Worm (Caenorhabditis elegans) whole organism, young adult: ENCODE measurements around the gene F57B9.3.

Experiments used
- F49E8.2 ChIP-seq: sonication (generic microtip); optimal IDR thresholded peaks from 3 replicates; lab custom pipeline; 2017; ENCODE audit warnings: missing genetic modification characterization, mild to moderate bottlenecking, missing compliant biosample characterization, antibody characterized with exemption, moderate library complexity; ENCODE audit not compliant: insufficient read depth
- F57C9.4 ChIP-seq: sonication (generic microtip); optimal IDR thresholded peaks from 2 replicates; lab custom pipeline; 2017; ENCODE audit warnings: mild to moderate bottlenecking, missing genetic modification characterization, missing compliant biosample characterization
- Y67H2A.10 ChIP-seq: fragments of 200-800 bp; sonication (Bioruptor generic); conservative IDR thresholded peaks from 2 replicates; pipeline ENCODE4 v1.3.6; 2022; ENCODE audit warnings: missing genetic modification reagents, missing genetic modification characterization, missing compliant biosample characterization
- Y95B8A.8 ChIP-seq: fragments of 200-800 bp; sonication (Bioruptor generic); IDR thresholded peaks from 2 replicates; pipeline ENCODE4 v1.3.6; 2022; ENCODE audit warnings: missing genetic modification reagents, missing genetic modification characterization, missing compliant biosample characterization
- ZK185.1 ChIP-seq: sonication (generic microtip); optimal IDR thresholded peaks from 2 replicates; lab custom pipeline; 2016; ENCODE audit warnings: mild to moderate bottlenecking, missing genetic modification characterization, missing compliant biosample characterization; ENCODE audit not compliant: poor library complexity, severe bottlenecking
- attf-3 ChIP-seq: fragments of 200-800 bp; sonication (Bioruptor generic); conservative IDR thresholded peaks from 2 replicates; pipeline ENCODE4 v1.3.6; 2022; ENCODE audit warnings: missing genetic modification reagents, missing genetic modification characterization, missing compliant biosample characterization
- bed-2 ChIP-seq: fragments of 200-800 bp; sonication (Bioruptor generic); IDR thresholded peaks from 2 replicates; pipeline ENCODE4 v1.3.6; 2022; ENCODE audit warnings: missing genetic modification reagents, missing genetic modification characterization, missing compliant biosample characterization
- cebp-1 ChIP-seq, 2 experiments: fragments of 200-800 bp in 1 of 2; sonication (Bioruptor generic) in 1 of 2; sonication (generic microtip) in 1 of 2; IDR thresholded peaks in 1 of 2; optimal IDR thresholded peaks in 1 of 2; 2 replicates each; pipeline versions ENCODE4 v1.3.6 to Lab custom; 2017 to 2022; ENCODE audit warnings: missing compliant biosample characterization in 2 of 2, missing genetic modification characterization in 2 of 2, mild to moderate bottlenecking in 1 of 2, missing genetic modification reagents in 1 of 2, moderate library complexity in 1 of 2
- dox-1 ChIP-seq: fragments of 200-800 bp; sonication (Bioruptor generic); IDR thresholded peaks from 2 replicates; pipeline ENCODE4 v1.3.6; 2022; ENCODE audit warnings: missing genetic modification reagents, missing genetic modification characterization, missing compliant biosample characterization
- dpl-1 ChIP-seq: fragments of 150-350 bp; optimal IDR thresholded peaks from 2 replicates; lab custom pipeline; 2014; ENCODE audit warnings: missing biosample characterization, missing genetic modification reagents, missing genetic modification characterization
- ekl-4 ChIP-seq: fragments of 200-800 bp; sonication (Bioruptor generic); IDR thresholded peaks from 2 replicates; pipeline ENCODE4 v1.3.6; 2022; ENCODE audit warnings: missing genetic modification reagents, missing genetic modification characterization, missing compliant biosample characterization
- fkh-3 ChIP-seq: sonication (generic microtip); optimal IDR thresholded peaks from 2 replicates; lab custom pipeline; 2016; ENCODE audit warnings: mild to moderate bottlenecking, missing genetic modification characterization, missing compliant biosample characterization
- hmg-1.2 ChIP-seq: fragments of 200-800 bp; sonication (Bioruptor generic); IDR thresholded peaks from 2 replicates; pipeline ENCODE4 v1.3.6; 2022; ENCODE audit warnings: missing genetic modification reagents, missing genetic modification characterization, missing compliant biosample characterization
- hrde-1 ChIP-seq: sonication (generic microtip); optimal IDR thresholded peaks from 2 replicates; lab custom pipeline; 2016; ENCODE audit warnings: missing genetic modification characterization, mild to moderate bottlenecking, missing compliant biosample characterization, moderate library complexity, missing genotype, missing genetic modification reagents, borderline replicate concordance
- lin-35 ChIP-seq, 3 experiments: fragments of 150-350 bp in 2 of 3; sonication (generic microtip) in 1 of 3; optimal IDR thresholded peaks; 2 replicates each; lab custom pipeline; 2014 to 2018; ENCODE audit warnings: missing biosample characterization in 3 of 3, missing genetic modification characterization in 3 of 3, missing genetic modification reagents in 3 of 3
- lin-54 ChIP-seq: fragments of 200-800 bp; sonication (Bioruptor generic); optimal IDR thresholded peaks from 2 replicates; lab custom pipeline; 2018; ENCODE audit warnings: mild to moderate bottlenecking, missing genetic modification characterization, missing compliant biosample characterization
- lir-1 ChIP-seq: fragments of 200-800 bp; sonication (Bioruptor generic); conservative IDR thresholded peaks from 2 replicates; pipeline ENCODE4 v1.3.6; 2022; ENCODE audit warnings: missing genetic modification reagents, missing genetic modification characterization, missing compliant biosample characterization
- lsy-27 ChIP-seq: sonication (generic microtip); optimal IDR thresholded peaks from 2 replicates; lab custom pipeline; 2017; ENCODE audit warnings: missing genetic modification characterization, mild to moderate bottlenecking, missing compliant biosample characterization, antibody characterized with exemption, missing genotype, borderline replicate concordance; ENCODE audit not compliant: insufficient read depth
- madf-3 ChIP-seq: fragments of 200-800 bp; sonication (Bioruptor generic); IDR thresholded peaks from 2 replicates; pipeline ENCODE4 v1.3.6; 2022; ENCODE audit warnings: missing genetic modification reagents, missing genetic modification characterization, missing compliant biosample characterization
- madf-8 ChIP-seq: fragments of 200-800 bp; sonication (Bioruptor generic); conservative IDR thresholded peaks from 2 replicates; pipeline ENCODE4 v1.3.6; 2022; ENCODE audit warnings: missing genetic modification reagents, missing genetic modification characterization, missing compliant biosample characterization
- mcd-1 ChIP-seq: fragments of 200-800 bp; sonication (Bioruptor generic); IDR thresholded peaks from 2 replicates; pipeline ENCODE4 v1.3.6; 2022; ENCODE audit warnings: missing genetic modification reagents, missing genetic modification characterization, missing compliant biosample characterization
- nfya-2 ChIP-seq: fragments of 200-800 bp; sonication (Bioruptor generic); IDR thresholded peaks from 2 replicates; pipeline ENCODE4 v1.3.6; 2022; ENCODE audit warnings: missing genetic modification reagents, missing genetic modification characterization, missing compliant biosample characterization
- nhr-80 ChIP-seq: sonication (generic microtip); optimal IDR thresholded peaks from 2 replicates; lab custom pipeline; 2016; ENCODE audit warnings: missing genetic modification characterization, missing compliant biosample characterization
- pbrm-1 ChIP-seq: fragments of 200-800 bp; sonication (Bioruptor generic); IDR thresholded peaks from 2 replicates; pipeline ENCODE4 v1.3.6; 2022; ENCODE audit warnings: missing genetic modification reagents, missing genetic modification characterization, missing compliant biosample characterization
- rcor-1 ChIP-seq: fragments of 200-800 bp; sonication (Bioruptor generic); IDR thresholded peaks from 2 replicates; pipeline ENCODE4 v1.3.6; 2022; ENCODE audit warnings: missing genetic modification reagents, missing genetic modification characterization, missing compliant biosample characterization
- snpc-1.1 ChIP-seq: sonication (generic microtip); optimal IDR thresholded peaks from 2 replicates; lab custom pipeline; 2017; ENCODE audit warnings: missing genetic modification characterization, mild to moderate bottlenecking, missing compliant biosample characterization, antibody characterized with exemption, moderate library complexity, missing genotype, missing genetic modification reagents; ENCODE audit not compliant: insufficient read depth
- snpc-1.3 ChIP-seq: sonication (generic microtip); optimal IDR thresholded peaks from 2 replicates; lab custom pipeline; 2017; ENCODE audit warnings: missing genetic modification characterization, mild to moderate bottlenecking, missing compliant biosample characterization, antibody characterized with exemption, moderate library complexity, missing genotype, missing genetic modification reagents; ENCODE audit not compliant: insufficient read depth
- snpc-4 ChIP-seq, 5 experiments: fragments of 150-350 bp in 1 of 5; sonication (generic microtip) in 4 of 5; optimal IDR thresholded peaks; 2 replicates each; lab custom pipeline; 2014 to 2018; ENCODE audit warnings: missing genetic modification characterization in 5 of 5, missing biosample characterization in 3 of 5, antibody characterized with exemption in 2 of 5, mild to moderate bottlenecking in 2 of 5, missing compliant biosample characterization in 2 of 5, missing genotype in 2 of 5, moderate library complexity in 2 of 5, missing genetic modification reagents in 1 of 5
- tbp1 ChIP-seq: fragments of 200-800 bp; sonication (Bioruptor generic); optimal IDR thresholded peaks from 2 replicates; lab custom pipeline; 2018; ENCODE audit warnings: mild to moderate bottlenecking, missing genetic modification characterization, missing compliant biosample characterization
- unc-130 ChIP-seq: sonication (generic microtip); optimal IDR thresholded peaks from 2 replicates; lab custom pipeline; 2016; ENCODE audit warnings: missing genetic modification reagents, missing genetic modification characterization, missing compliant biosample characterization
- xnd-1 ChIP-seq: sonication (generic microtip); optimal IDR thresholded peaks from 2 replicates; lab custom pipeline; 2016; ENCODE audit warnings: missing genotype, missing genetic modification reagents, missing genetic modification characterization, missing compliant biosample characterization
- ztf-6 ChIP-seq: fragments of 200-800 bp; sonication (Bioruptor generic); IDR thresholded peaks from 2 replicates; pipeline ENCODE4 v1.3.6; 2022; ENCODE audit warnings: missing genetic modification reagents, missing genetic modification characterization, missing compliant biosample characterization

F57B9.3 gene

ce11 chrIII:6961167-6961566 is 21.5 kb downstream of the F57B9.3 start (continued):
- TF ChIP-seq fkh-3 (tag; lab: Kevin White, UChicago) (no peak), lin-35 (GFP tag; optimal IDR thresholded peaks at IDR 0.05; lab: Kevin White, UChicago) (peak in 1 of 3 experiments; percentile 51), Y95B8A.8 (GFP tag; lab: Robert Waterston, UW) (0 out of 2 replicates have a peak, but pooled peaks have one; percentile 7), hrde-1 (tag; lab: Kevin White, UChicago) (no peak), dox-1 (GFP tag; lab: Robert Waterston, UW) (peak; percentile 63), madf-8 (peak; percentile 85), cebp-1 (GFP tag; IDR thresholded peaks at IDR 0.05; lab: Robert Waterston, UW) (no peak), cebp-1 (tag; optimal IDR thresholded peaks at IDR 0.05; lab: Kevin White, UChicago) (peak; percentile 17), pbrm-1 (no peak), unc-130 (GFP tag; lab: Kevin White, UChicago) (peak; percentile 46), snpc-1.1 (tag; lab: Kevin White, UChicago) (peak; percentile 15), attf-3 (GFP tag; lab: Robert Waterston, UW) (peak; percentile 71), ztf-6 (GFP tag; lab: Robert Waterston, UW) (no peak), ekl-4 (GFP tag; lab: Robert Waterston, UW) (peak; percentile 33; the same call in 1 of the 2 replicates), madf-3 (GFP tag; lab: Robert Waterston, UW) (peak; percentile 77), lin-54 (peak; percentile 64), snpc-4 (GFP tag; optimal IDR thresholded peaks at IDR 0.05; lab: Kevin White, UChicago) (no peak), snpc-4 (tag; optimal IDR thresholded peaks at IDR 0.05; lab: Kevin White, UChicago) (peak in 1 of 4 experiments; percentile 4), rcor-1 (peak; percentile 33; the same call in 1 of the 2 replicates), snpc-1.3 (peak; percentile 42), dpl-1 (peak; percentile 92), xnd-1 (tag; lab: Kevin White, UChicago) (peak; percentile 75), F49E8.2 (tag; lab: Kevin White, UChicago) (peak; percentile 13), nfya-2 (no peak), hmg-1.2 (GFP tag; lab: Robert Waterston, UW) (peak; percentile 47; the same call in 1 of the 2 replicates), F57C9.4 (no peak), Y67H2A.10 (GFP tag; lab: Robert Waterston, UW) (0 out of 2 replicates have a peak, but pooled peaks have one; percentile 27), bed-2 (no peak), mcd-1 (0 out of 2 replicates have a peak, but pooled peaks have one; percentile 9), lir-1 (peak; percentile 36; the same call in 1 of the 2 replicates), lsy-27 (tag; lab: Kevin White, UChicago) (peak; percentile 7), tbp1 (GFP tag; lab: Kevin White, UChicago) (peak; percentile 19)
- TF ChIP-seq, all 124 proteins: peak for 35

ce11 chrIII:6961937-6962504 is 22.4 kb downstream of the F57B9.3 start, which contains the start of the genes rpn-6.1 and F57B9.1:
TSS of gene rpn-6.1 (minus strand) at chrIII:6962001.
TSS of gene F57B9.1 (plus strand) at chrIII:6962090.
- TF ChIP-seq ZK185.1 (peak; percentile 13), pbrm-1 (no peak), nhr-80 (tag; lab: Kevin White, UChicago) (peak; percentile 23), hmg-1.2 (GFP tag; lab: Robert Waterston, UW) (0 out of 2 replicates have a peak, but pooled peaks have one; percentile 12), cebp-1 (GFP tag; IDR thresholded peaks at IDR 0.05; lab: Robert Waterston, UW) (no peak), cebp-1 (tag; optimal IDR thresholded peaks at IDR 0.05; lab: Kevin White, UChicago) (peak; percentile 22)
